Fruit fly (Drosophila melanogaster) whole organism, embryonic: ENCODE results near the gene Cby.

Source experiments
- Blimp-1 ChIP-seq: fragments of 200-800 bp; sonication (Bioruptor generic); optimal IDR thresholded peaks from 3 replicates; lab custom pipeline; 2018; ENCODE audit warnings: missing biosample characterization, missing genetic modification characterization, mild to moderate bottlenecking, moderate library complexity, missing genetic modification reagents
- CG10267 ChIP-seq: fragments of 200-800 bp; sonication (Bioruptor generic); optimal IDR thresholded peaks from 2 replicates; lab custom pipeline; 2018; ENCODE audit warnings: missing biosample characterization, mild to moderate bottlenecking, missing genetic modification characterization, moderate library complexity
- CG10462 ChIP-seq: fragments of 200-800 bp; sonication (Bioruptor generic); optimal IDR thresholded peaks from 2 replicates; lab custom pipeline; 2016; ENCODE audit warnings: missing biosample characterization, missing genetic modification characterization
- CG12104 ChIP-seq: fragments of 200-800 bp; sonication (Bioruptor generic); optimal IDR thresholded peaks from 3 replicates; lab custom pipeline; 2016; ENCODE audit warnings: missing biosample characterization, missing genetic modification characterization
- CG12219 ChIP-seq: fragments of 200-800 bp; sonication (Bioruptor generic); optimal IDR thresholded peaks from 3 replicates; lab custom pipeline; 2018; ENCODE audit warnings: missing biosample characterization, mild to moderate bottlenecking, missing genetic modification characterization
- CG12391 ChIP-seq: fragments of 200-800 bp; sonication (Bioruptor generic); optimal IDR thresholded peaks from 3 replicates; lab custom pipeline; 2018; ENCODE audit warnings: missing biosample characterization, mild to moderate bottlenecking, missing genetic modification characterization, moderate library complexity
- CG13424 ChIP-seq: fragments of 200-800 bp; sonication (Bioruptor generic); optimal IDR thresholded peaks from 2 replicates; lab custom pipeline; 2019; ENCODE audit warnings: missing biosample characterization, mild to moderate bottlenecking, missing genetic modification characterization, moderate library complexity
- CG14710 ChIP-seq: fragments of 200-800 bp; sonication (Bioruptor generic); optimal IDR thresholded peaks from 3 replicates; lab custom pipeline; 2019; ENCODE audit warnings: missing biosample characterization, mild to moderate bottlenecking, missing genetic modification characterization, moderate library complexity
- CG14860 ChIP-seq: fragments of 200-800 bp; sonication (Bioruptor generic); IDR thresholded peaks from 3 replicates; pipeline ENCODE4 v1.3.6; 2022; ENCODE audit warnings: missing biosample characterization, missing genetic modification characterization; ENCODE audit not compliant: partially characterized antibody
- CG15601 ChIP-seq: fragments of 200-800 bp; sonication (Bioruptor generic); optimal IDR thresholded peaks from 3 replicates; lab custom pipeline; 2019; ENCODE audit warnings: missing biosample characterization, mild to moderate bottlenecking, missing genetic modification characterization, moderate library complexity
- CG17359 ChIP-seq: fragments of 200-800 bp; sonication (Bioruptor generic); optimal IDR thresholded peaks from 3 replicates; lab custom pipeline; 2018; ENCODE audit warnings: missing biosample characterization, mild to moderate bottlenecking, missing genetic modification characterization, moderate library complexity
- CG18262 ChIP-seq: fragments of 200-800 bp; optimal IDR thresholded peaks from 3 replicates; lab custom pipeline; 2019; ENCODE audit warnings: missing biosample characterization, mild to moderate bottlenecking, missing genetic modification characterization, moderate library complexity
- CG2678 ChIP-seq: fragments of 200-800 bp; sonication (Bioruptor generic); optimal IDR thresholded peaks from 3 replicates; lab custom pipeline; 2019; ENCODE audit warnings: missing biosample characterization, mild to moderate bottlenecking, missing genetic modification characterization, moderate library complexity
- CG2712 ChIP-seq: fragments of 200-800 bp; optimal IDR thresholded peaks from 3 replicates; lab custom pipeline; 2019; ENCODE audit warnings: missing biosample characterization, mild to moderate bottlenecking, missing genetic modification characterization, moderate library complexity
- CG4424 ChIP-seq: fragments of 200-800 bp; sonication (Bioruptor generic); optimal IDR thresholded peaks from 3 replicates; lab custom pipeline; 2016; ENCODE audit warnings: missing biosample characterization, missing genetic modification characterization
- CG6254 ChIP-seq: fragments of 200-800 bp; sonication (Bioruptor generic); optimal IDR thresholded peaks from 3 replicates; lab custom pipeline; 2017; ENCODE audit warnings: mild to moderate bottlenecking, missing biosample characterization, missing genetic modification reagents, missing genetic modification characterization
- CG6683 ChIP-seq: fragments of 200-800 bp; sonication (Bioruptor generic); optimal IDR thresholded peaks from 2 replicates; lab custom pipeline; 2017; ENCODE audit warnings: missing biosample characterization, mild to moderate bottlenecking, missing genetic modification characterization, missing genetic modification reagents
- CG7839 ChIP-seq: fragments of 200-800 bp; sonication (Bioruptor generic); optimal IDR thresholded peaks from 3 replicates; lab custom pipeline; 2018; ENCODE audit warnings: missing biosample characterization, mild to moderate bottlenecking, missing genetic modification characterization, moderate library complexity
- CG9437 ChIP-seq: fragments of 200-800 bp; sonication (Bioruptor generic); optimal IDR thresholded peaks from 2 replicates; lab custom pipeline; 2018; ENCODE audit warnings: missing biosample characterization, mild to moderate bottlenecking, missing genetic modification characterization
- CG9727 ChIP-seq: fragments of 200-800 bp; sonication (Bioruptor generic); optimal IDR thresholded peaks from 3 replicates; lab custom pipeline; 2017; ENCODE audit warnings: missing biosample characterization, mild to moderate bottlenecking, missing genetic modification characterization
- CG9797 ChIP-seq: fragments of 200-800 bp; sonication (Bioruptor generic); optimal IDR thresholded peaks from 3 replicates; lab custom pipeline; 2018; ENCODE audit warnings: missing biosample characterization, mild to moderate bottlenecking, missing genetic modification characterization
- CoRest ChIP-seq: fragments of 200-800 bp; sonication (Bioruptor generic); optimal IDR thresholded peaks from 3 replicates; lab custom pipeline; 2018; ENCODE audit warnings: missing biosample characterization, mild to moderate bottlenecking, missing genetic modification characterization, moderate library complexity
- D ChIP-seq, 2 experiments: fragments of 200-800 bp in 1 of 2; fragments of >200 bp in 1 of 2; sonication (Bioruptor generic) in 1 of 2; optimal IDR thresholded peaks; 2 replicates in 1 of 2; 3 replicates in 1 of 2; lab custom pipeline; 2017; ENCODE audit warnings: mild to moderate bottlenecking in 1 of 2, missing biosample characterization in 1 of 2, missing genetic modification characterization in 1 of 2, missing genetic modification reagents in 1 of 2
- D19A ChIP-seq: fragments of 200-800 bp; optimal IDR thresholded peaks from 3 replicates; lab custom pipeline; 2019; ENCODE audit warnings: missing biosample characterization, mild to moderate bottlenecking, missing genetic modification characterization, moderate library complexity
- HLH54F ChIP-seq: fragments of 200-800 bp; sonication (Bioruptor generic); optimal IDR thresholded peaks from 3 replicates; lab custom pipeline; 2016; ENCODE audit warnings: missing biosample characterization, missing genetic modification characterization
- Hr3 ChIP-seq: fragments of 200-800 bp; sonication (Bioruptor generic); optimal IDR thresholded peaks from 3 replicates; lab custom pipeline; 2016; ENCODE audit warnings: missing biosample characterization, missing genetic modification characterization
- Nf-YB ChIP-seq: fragments of 200-800 bp; sonication (Bioruptor generic); optimal IDR thresholded peaks from 3 replicates; lab custom pipeline; 2019; ENCODE audit warnings: missing biosample characterization, mild to moderate bottlenecking, missing genetic modification characterization, moderate library complexity
- Nf-YC ChIP-seq: fragments of 200-800 bp; optimal IDR thresholded peaks from 3 replicates; lab custom pipeline; 2019; ENCODE audit warnings: missing biosample characterization, mild to moderate bottlenecking, missing genetic modification characterization, moderate library complexity
- Sox100B ChIP-seq: fragments of 200-800 bp; sonication (Bioruptor generic); optimal IDR thresholded peaks from 3 replicates; lab custom pipeline; 2018; ENCODE audit warnings: missing biosample characterization, mild to moderate bottlenecking, missing genetic modification characterization
- Sox102F ChIP-seq: fragments of 200-800 bp; sonication (Bioruptor generic); optimal IDR thresholded peaks from 2 replicates; lab custom pipeline; 2018; ENCODE audit warnings: missing biosample characterization, mild to moderate bottlenecking, missing genetic modification characterization, moderate library complexity
- Ssrp ChIP-seq: fragments of 200-800 bp; sonication (Bioruptor generic); optimal IDR thresholded peaks from 2 replicates; lab custom pipeline; 2018; ENCODE audit warnings: missing biosample characterization, mild to moderate bottlenecking, missing genetic modification characterization, moderate library complexity
- TFAM ChIP-seq: fragments of 200-800 bp; sonication (Bioruptor generic); optimal IDR thresholded peaks from 2 replicates; lab custom pipeline; 2017; ENCODE audit warnings: missing biosample characterization, missing genetic modification characterization, inconsistent platforms
- Trl ChIP-seq, 3 experiments: fragments of >200 bp in 2 of 3; fragments of 200-800 bp in 1 of 3; sonication (Bioruptor generic) in 1 of 3; optimal IDR thresholded peaks; 2 replicates in 1 of 3; 3 replicates in 2 of 3; lab custom pipeline; 2016 to 2017; ENCODE audit warnings: missing biosample characterization in 1 of 3, missing genetic modification characterization in 1 of 3
- Xrp1 ChIP-seq: fragments of 200-800 bp; sonication (Bioruptor generic); IDR thresholded peaks from 2 replicates; pipeline ENCODE4 v1.3.6; 2022; ENCODE audit warnings: missing biosample characterization, missing genetic modification characterization
- aop ChIP-seq: fragments of 200-800 bp; sonication (Bioruptor generic); IDR thresholded peaks from 2 replicates; pipeline ENCODE4 v1.3.6; 2022; ENCODE audit warnings: missing biosample characterization, missing genetic modification characterization
- bowl ChIP-seq: fragments of 200-800 bp; sonication (Bioruptor generic); IDR thresholded peaks from 2 replicates; pipeline ENCODE4 v1.3.6; 2022; ENCODE audit warnings: missing biosample characterization, missing genetic modification characterization
- bsh ChIP-seq, 2 experiments: fragments of 200-800 bp; sonication (Bioruptor generic); optimal IDR thresholded peaks; 2 replicates each; lab custom pipeline; 2017 to 2018; ENCODE audit warnings: mild to moderate bottlenecking in 2 of 2, missing biosample characterization in 2 of 2, missing genetic modification characterization in 2 of 2, moderate library complexity in 1 of 2
- dmrt11E ChIP-seq: fragments of 200-800 bp; sonication (Bioruptor generic); optimal IDR thresholded peaks from 3 replicates; lab custom pipeline; 2018; ENCODE audit warnings: missing biosample characterization, mild to moderate bottlenecking, missing genetic modification characterization, moderate library complexity
- gcm ChIP-seq: fragments of 200-800 bp; sonication (Bioruptor generic); optimal IDR thresholded peaks from 2 replicates; lab custom pipeline; 2019; ENCODE audit warnings: missing biosample characterization, mild to moderate bottlenecking, missing genetic modification characterization, moderate library complexity
- gsb-n ChIP-seq: fragments of 200-800 bp; sonication (Bioruptor generic); optimal IDR thresholded peaks from 3 replicates; lab custom pipeline; 2018; ENCODE audit warnings: missing biosample characterization, mild to moderate bottlenecking, missing genetic modification characterization
- kah ChIP-seq: fragments of 200-800 bp; sonication (Bioruptor generic); optimal IDR thresholded peaks from 2 replicates; lab custom pipeline; 2018; ENCODE audit warnings: missing biosample characterization, mild to moderate bottlenecking, missing genetic modification characterization
- lola ChIP-seq, 3 experiments: fragments of >200 bp in 2 of 3; fragments of 200-800 bp in 1 of 3; sonication (Bioruptor generic) in 1 of 3; optimal IDR thresholded peaks; 2 replicates each; lab custom pipeline; 2017 to 2019; ENCODE audit warnings: missing biosample characterization in 3 of 3, missing genetic modification characterization in 3 of 3, mild to moderate bottlenecking in 1 of 3, moderate library complexity in 1 of 3
- phol ChIP-seq: fragments of 200-800 bp; sonication (Bioruptor generic); optimal IDR thresholded peaks from 3 replicates; lab custom pipeline; 2018; ENCODE audit warnings: missing biosample characterization, mild to moderate bottlenecking, missing genetic modification characterization, moderate library complexity
- sc ChIP-seq, 3 experiments: fragments of >200 bp in 2 of 3; fragments of 200-800 bp in 1 of 3; sonication (Bioruptor generic) in 1 of 3; optimal IDR thresholded peaks; 2 replicates in 2 of 3; 3 replicates in 1 of 3; lab custom pipeline; 2017; ENCODE audit warnings: mild to moderate bottlenecking in 1 of 3, missing biosample characterization in 1 of 3, missing genetic modification characterization in 1 of 3, missing genetic modification reagents in 1 of 3
- sug ChIP-seq: fragments of 200-800 bp; optimal IDR thresholded peaks from 2 replicates; lab custom pipeline; 2019; ENCODE audit warnings: missing biosample characterization, mild to moderate bottlenecking, missing genetic modification characterization, moderate library complexity
- unpg ChIP-seq: fragments of 200-800 bp; sonication (Bioruptor generic); optimal IDR thresholded peaks from 3 replicates; lab custom pipeline; 2018; ENCODE audit warnings: missing biosample characterization, mild to moderate bottlenecking, missing genetic modification characterization, moderate library complexity
- z ChIP-seq: fragments of 200-800 bp; sonication (Bioruptor generic); IDR thresholded peaks from 3 replicates; pipeline ENCODE4 v1.3.6; 2022; ENCODE audit warnings: missing biosample characterization, missing genetic modification characterization

The Cby gene

DNA sequence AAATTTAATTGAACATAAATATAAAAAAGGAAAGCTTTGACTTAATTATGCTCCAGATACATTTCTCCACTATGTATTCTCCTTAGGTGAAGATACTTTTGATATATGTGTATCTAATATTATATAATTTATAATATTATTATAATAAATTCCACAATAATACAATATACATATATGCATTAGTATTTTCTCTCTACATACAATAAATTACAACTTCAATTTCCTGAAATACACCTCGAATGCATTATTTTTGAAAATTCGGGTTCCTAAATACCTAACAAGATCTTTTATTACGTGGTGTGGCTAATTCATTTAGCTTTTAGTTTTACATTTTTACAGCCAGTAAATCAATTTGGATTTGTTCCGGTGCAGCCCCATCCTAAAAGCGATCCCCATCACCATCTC, 37.5 kb upstream of the Cby start:
- peak; percentile 49; the same call in 1 of the 2 replicates for TF ChIP-seq Xrp1 (GFP tag; lab: Robert Waterston, UW)
- TF ChIP-seq CG12391: peak; percentile 41
- no peak for TF ChIP-seq Trl (optimal IDR thresholded peaks at IDR 0.05; lab: Kevin White, UChicago)
- no peak for TF ChIP-seq Trl (GFP tag; optimal IDR thresholded peaks at IDR 0.05; lab: Kevin White, UChicago)
- TF ChIP-seq CG9437 (GFP tag; lab: Kevin White, UChicago): peak; percentile 3
- TF ChIP-seq Blimp-1 (GFP tag; lab: Kevin White, UChicago): peak; percentile 60
- no peak for TF ChIP-seq CG10462 (GFP tag; lab: Kevin White, UChicago)
- TF ChIP-seq Sox102F (GFP tag; lab: Kevin White, UChicago): peak; percentile 40
- TF ChIP-seq CG4424 (GFP tag; lab: Kevin White, UChicago): peak; percentile 2
- no peak for TF ChIP-seq CG6683 (GFP tag; lab: Kevin White, UChicago)
- no peak for TF ChIP-seq Nf-YC (tag; lab: Kevin White, UChicago)
- TF ChIP-seq gcm (GFP tag; lab: Kevin White, UChicago): peak; percentile 1
- peak; percentile 68 for TF ChIP-seq phol
- peak; percentile 72 for TF ChIP-seq CG2712 (tag; lab: Kevin White, UChicago)
- peak; percentile 54 for TF ChIP-seq CG10267 (tag; lab: Kevin White, UChicago)
- peak; percentile 75 for TF ChIP-seq dmrt11E (tag; lab: Kevin White, UChicago)
- no peak for TF ChIP-seq z
- TF ChIP-seq CG18262 (tag; lab: Kevin White, UChicago): peak; percentile 80
- TF ChIP-seq CG12104: no peak
- TF ChIP-seq CG9797 (GFP tag; lab: Kevin White, UChicago): no peak
- peak; percentile 56 to 57 for TF ChIP-seq bsh (GFP tag; optimal IDR thresholded peaks at IDR 0.05; lab: Kevin White, UChicago)
- peak; percentile 30 for TF ChIP-seq Ssrp (tag; lab: Kevin White, UChicago)
- no peak for TF ChIP-seq aop (GFP tag; lab: Robert Waterston, UW)
- TF ChIP-seq CG12219: no peak
- TF ChIP-seq CG14710: peak; percentile 72
- peak; percentile 21 for TF ChIP-seq CG9727 (GFP tag; lab: Kevin White, UChicago)
- no peak for TF ChIP-seq Nf-YB (GFP tag; lab: Kevin White, UChicago)
- peak; percentile 18 for TF ChIP-seq Hr3 (GFP tag; lab: Kevin White, UChicago)
- peak; percentile 45 for TF ChIP-seq D19A (tag; lab: Kevin White, UChicago)
- TF ChIP-seq HLH54F (GFP tag; lab: Kevin White, UChicago): no peak
- TF ChIP-seq CG17359 (tag; lab: Kevin White, UChicago): peak; percentile 17
- TF ChIP-seq kah (GFP tag; lab: Kevin White, UChicago): no peak
- peak; percentile 36 for TF ChIP-seq CG7839 (tag; lab: Kevin White, UChicago)
- no peak for TF ChIP-seq bowl
- no peak for TF ChIP-seq sc (optimal IDR thresholded peaks at IDR 0.05; lab: Kevin White, UChicago)
- TF ChIP-seq sc (GFP tag; optimal IDR thresholded peaks at IDR 0.05; lab: Kevin White, UChicago): peak; percentile 11
- peak; percentile 44 for TF ChIP-seq CG2678 (tag; lab: Kevin White, UChicago)
- peak; percentile 15 for TF ChIP-seq Sox100B
- TF ChIP-seq lola (GFP tag; optimal IDR thresholded peaks at IDR 0.05; lab: Kevin White, UChicago): peak in 1 of 3 experiments; percentile 76
- peak; percentile 19 for TF ChIP-seq unpg (GFP tag; lab: Kevin White, UChicago)
- TF ChIP-seq sug (tag; lab: Kevin White, UChicago): no peak
- peak; percentile 21 for TF ChIP-seq CG15601 (tag; lab: Kevin White, UChicago)
- TF ChIP-seq CG6254 (GFP tag; lab: Kevin White, UChicago): peak; percentile 23
- TF ChIP-seq CoRest (tag; lab: Kevin White, UChicago): peak; percentile 38
- no peak for TF ChIP-seq TFAM (GFP tag; lab: Kevin White, UChicago)
- TF ChIP-seq CG13424 (tag; lab: Kevin White, UChicago): peak; percentile 9
- no peak for TF ChIP-seq D (optimal IDR thresholded peaks at IDR 0.05; lab: Kevin White, UChicago)
- TF ChIP-seq D (GFP tag; optimal IDR thresholded peaks at IDR 0.05; lab: Kevin White, UChicago): peak; percentile 14
- no peak for TF ChIP-seq CG14860 (GFP tag; lab: Robert Waterston, UW)
- TF ChIP-seq gsb-n (tag; lab: Kevin White, UChicago): peak; percentile 33
